Worm (Caenorhabditis elegans) whole organism, L4/young adult: ENCODE data around the gene F47B7.2.

Experiments used
- dao-5 ChIP-seq: sonication (generic microtip); optimal IDR thresholded peaks from 2 replicates; lab custom pipeline; 2016; ENCODE audit warnings: missing genotype, missing genetic modification characterization, moderate library complexity, missing compliant biosample characterization
- him-1 ChIP-seq: sonication (generic microtip); optimal IDR thresholded peaks from 2 replicates; lab custom pipeline; 2016; ENCODE audit warnings: missing genotype, missing genetic modification reagents, missing genetic modification characterization, missing compliant biosample characterization

ce11 chrX:3743190-3743589 is 29.4 kb upstream of the F47B7.2 start:
- no peak for TF ChIP-seq him-1 (tag; lab: Kevin White, UChicago)
- no peak for TF ChIP-seq dao-5 (tag; lab: Kevin White, UChicago)
